Fruit fly (Drosophila melanogaster) whole organism, embryonic: ENCODE results near the gene Ssl2.

Source experiments
- CG10654 ChIP-seq: fragments of 200-800 bp; sonication (Bioruptor generic); optimal IDR thresholded peaks from 2 replicates; lab custom pipeline; 2016; ENCODE audit warnings: missing biosample characterization, missing genetic modification characterization
- CG11247 ChIP-seq: fragments of 200-800 bp; sonication (Bioruptor generic); IDR thresholded peaks from 2 replicates; pipeline ENCODE4 v1.3.6; 2022; ENCODE audit warnings: missing biosample characterization, missing genetic modification characterization
- CG11723 ChIP-seq: fragments of 200-800 bp; sonication (Bioruptor generic); optimal IDR thresholded peaks from 2 replicates; lab custom pipeline; 2017; ENCODE audit warnings: missing biosample characterization, mild to moderate bottlenecking, missing genetic modification characterization
- CG12104 ChIP-seq: fragments of 200-800 bp; sonication (Bioruptor generic); optimal IDR thresholded peaks from 3 replicates; lab custom pipeline; 2016; ENCODE audit warnings: missing biosample characterization, missing genetic modification characterization
- CG12236 ChIP-seq: fragments of 200-800 bp; sonication (Bioruptor generic); optimal IDR thresholded peaks from 2 replicates; lab custom pipeline; 2016; ENCODE audit warnings: missing biosample characterization, missing genetic modification characterization
- CG13775 ChIP-seq: fragments of 200-800 bp; sonication (Bioruptor generic); optimal IDR thresholded peaks from 3 replicates; lab custom pipeline; 2017; ENCODE audit warnings: missing biosample characterization, mild to moderate bottlenecking, missing genetic modification characterization
- CG14441 ChIP-seq: fragments of 200-800 bp; sonication (Bioruptor generic); IDR thresholded peaks from 2 replicates; pipeline ENCODE4 v1.3.6; 2022; ENCODE audit warnings: missing biosample characterization, missing genetic modification characterization
- CG14860 ChIP-seq: fragments of 200-800 bp; sonication (Bioruptor generic); IDR thresholded peaks from 3 replicates; pipeline ENCODE4 v1.3.6; 2022; ENCODE audit warnings: missing biosample characterization, missing genetic modification characterization; ENCODE audit not compliant: partially characterized antibody
- CG15514 ChIP-seq: fragments of 200-800 bp; sonication (Bioruptor generic); optimal IDR thresholded peaks from 3 replicates; lab custom pipeline; 2017; ENCODE audit warnings: missing biosample characterization, missing genetic modification characterization, mild to moderate bottlenecking, moderate library complexity, missing genetic modification reagents
- CG17359 ChIP-seq: fragments of 200-800 bp; sonication (Bioruptor generic); optimal IDR thresholded peaks from 3 replicates; lab custom pipeline; 2018; ENCODE audit warnings: missing biosample characterization, mild to moderate bottlenecking, missing genetic modification characterization, moderate library complexity
- CG17385 ChIP-seq: fragments of 200-800 bp; sonication (Bioruptor generic); optimal IDR thresholded peaks from 3 replicates; lab custom pipeline; 2018; ENCODE audit warnings: missing biosample characterization, mild to moderate bottlenecking, missing genetic modification characterization
- CG17612 ChIP-seq: fragments of 200-800 bp; sonication (Bioruptor generic); IDR thresholded peaks from 2 replicates; pipeline ENCODE4 v1.3.6; 2022; ENCODE audit warnings: missing biosample characterization, missing genetic modification characterization
- CG32767 ChIP-seq: fragments of 200-800 bp; sonication (Bioruptor generic); IDR thresholded peaks from 2 replicates; pipeline ENCODE4 v1.3.6; 2022; ENCODE audit warnings: missing biosample characterization, missing genetic modification characterization
- CG4617 ChIP-seq: fragments of 200-800 bp; sonication (Bioruptor generic); optimal IDR thresholded peaks from 3 replicates; lab custom pipeline; 2016; ENCODE audit warnings: missing biosample characterization, missing genetic modification characterization, borderline replicate concordance
- Deaf1 ChIP-seq: fragments of 200-800 bp; optimal IDR thresholded peaks from 3 replicates; lab custom pipeline; 2019; ENCODE audit warnings: missing biosample characterization, mild to moderate bottlenecking, missing genetic modification characterization, moderate library complexity
- Dip3 ChIP-seq: fragments of 200-800 bp; sonication (Bioruptor generic); optimal IDR thresholded peaks from 3 replicates; lab custom pipeline; 2016; ENCODE audit warnings: missing biosample characterization, missing genetic modification characterization
- Ets97D ChIP-seq: fragments of 200-800 bp; sonication (Bioruptor generic); optimal IDR thresholded peaks from 3 replicates; lab custom pipeline; 2016; ENCODE audit warnings: missing biosample characterization, missing genetic modification characterization
- Hr3 ChIP-seq: fragments of 200-800 bp; sonication (Bioruptor generic); optimal IDR thresholded peaks from 3 replicates; lab custom pipeline; 2016; ENCODE audit warnings: missing biosample characterization, missing genetic modification characterization
- MBD-R2 ChIP-seq: fragments of 200-800 bp; sonication (Bioruptor generic); IDR thresholded peaks from 2 replicates; pipeline ENCODE4 v1.3.6; 2022; ENCODE audit warnings: missing biosample characterization, missing genetic modification characterization
- NC2β ChIP-seq: fragments of 200-800 bp; sonication (Bioruptor generic); optimal IDR thresholded peaks from 2 replicates; lab custom pipeline; 2016; ENCODE audit warnings: missing biosample characterization, missing genetic modification characterization
- Oaz ChIP-seq: fragments of 200-800 bp; sonication (Bioruptor generic); IDR thresholded peaks from 2 replicates; pipeline ENCODE4 v1.3.6; 2022; ENCODE audit warnings: missing biosample characterization, missing genetic modification characterization
- Opbp ChIP-seq: fragments of 200-800 bp; sonication (Bioruptor generic); IDR thresholded peaks from 3 replicates; pipeline ENCODE4 v1.3.6; 2022; ENCODE audit warnings: missing biosample characterization, missing genetic modification characterization; ENCODE audit not compliant: partially characterized antibody
- Ptx1 ChIP-seq: fragments of 200-800 bp; sonication (Bioruptor generic); IDR thresholded peaks from 2 replicates; pipeline ENCODE4 v1.3.6; 2022; ENCODE audit warnings: missing biosample characterization, missing genetic modification characterization
- ab ChIP-seq: fragments of 200-800 bp; sonication (Bioruptor generic); optimal IDR thresholded peaks from 2 replicates; lab custom pipeline; 2016; ENCODE audit warnings: missing biosample characterization, missing genetic modification characterization
- al ChIP-seq: fragments of 200-800 bp; sonication (Bioruptor generic); IDR thresholded peaks from 2 replicates; pipeline ENCODE4 v1.3.6; 2022; ENCODE audit warnings: missing biosample characterization, missing genetic modification characterization
- bowl ChIP-seq: fragments of 200-800 bp; sonication (Bioruptor generic); IDR thresholded peaks from 2 replicates; pipeline ENCODE4 v1.3.6; 2022; ENCODE audit warnings: missing biosample characterization, missing genetic modification characterization
- caup ChIP-seq: fragments of 200-800 bp; sonication (Bioruptor generic); optimal IDR thresholded peaks from 3 replicates; lab custom pipeline; 2017; ENCODE audit warnings: missing biosample characterization, mild to moderate bottlenecking, missing genetic modification characterization, moderate library complexity; ENCODE audit not compliant: severe bottlenecking
- chif ChIP-seq, 2 experiments: fragments of 200-800 bp; sonication (Bioruptor generic); optimal IDR thresholded peaks; 3 replicates each; lab custom pipeline; 2016; ENCODE audit warnings: missing biosample characterization in 2 of 2, missing genetic modification characterization in 2 of 2
- chinmo ChIP-seq: fragments of 200-800 bp; sonication (Bioruptor generic); IDR thresholded peaks from 4 replicates; pipeline ENCODE4 v1.3.6; 2022; ENCODE audit warnings: missing biosample characterization, missing genetic modification characterization; ENCODE audit not compliant: partially characterized antibody
- dan ChIP-seq: fragments of 200-800 bp; sonication (Bioruptor generic); IDR thresholded peaks from 2 replicates; pipeline ENCODE4 v1.3.6; 2022; ENCODE audit warnings: missing biosample characterization, missing genetic modification characterization
- dm ChIP-seq: fragments of 200-800 bp; sonication (Bioruptor generic); optimal IDR thresholded peaks from 3 replicates; lab custom pipeline; 2016; ENCODE audit warnings: missing biosample characterization, missing genetic modification characterization
- dmrt11E ChIP-seq: fragments of 200-800 bp; sonication (Bioruptor generic); optimal IDR thresholded peaks from 3 replicates; lab custom pipeline; 2018; ENCODE audit warnings: missing biosample characterization, mild to moderate bottlenecking, missing genetic modification characterization, moderate library complexity
- emc ChIP-seq: fragments of 200-800 bp; sonication (Bioruptor generic); optimal IDR thresholded peaks from 2 replicates; lab custom pipeline; 2016; ENCODE audit warnings: missing biosample characterization, missing genetic modification characterization
- exex ChIP-seq: fragments of 200-800 bp; sonication (Bioruptor generic); optimal IDR thresholded peaks from 4 replicates; lab custom pipeline; 2018; ENCODE audit warnings: missing biosample characterization, mild to moderate bottlenecking, missing genetic modification characterization, moderate library complexity
- eyg ChIP-seq: fragments of 200-800 bp; sonication (Bioruptor generic); optimal IDR thresholded peaks from 3 replicates; lab custom pipeline; 2016; ENCODE audit warnings: missing biosample characterization, missing genetic modification characterization
- gro ChIP-seq: fragments of 200-800 bp; sonication (Bioruptor generic); optimal IDR thresholded peaks from 2 replicates; lab custom pipeline; 2016; ENCODE audit warnings: missing biosample characterization, missing genetic modification characterization
- jing ChIP-seq: fragments of 200-800 bp; sonication (Bioruptor generic); optimal IDR thresholded peaks from 2 replicates; lab custom pipeline; 2018; ENCODE audit warnings: missing biosample characterization, mild to moderate bottlenecking, missing genetic modification characterization
- phol ChIP-seq: fragments of 200-800 bp; sonication (Bioruptor generic); optimal IDR thresholded peaks from 3 replicates; lab custom pipeline; 2018; ENCODE audit warnings: missing biosample characterization, mild to moderate bottlenecking, missing genetic modification characterization, moderate library complexity
- repo ChIP-seq: fragments of 200-800 bp; sonication (Bioruptor generic); optimal IDR thresholded peaks from 2 replicates; lab custom pipeline; 2016; ENCODE audit warnings: missing biosample characterization, missing genetic modification characterization
- sisA ChIP-seq: fragments of 200-800 bp; sonication (Bioruptor generic); IDR thresholded peaks from 2 replicates; pipeline ENCODE4 v1.3.6; 2022; ENCODE audit warnings: missing biosample characterization, missing genetic modification characterization
- slbo ChIP-seq: fragments of 200-800 bp; sonication (Bioruptor generic); IDR thresholded peaks from 2 replicates; pipeline ENCODE4 v1.3.6; 2022; ENCODE audit warnings: missing biosample characterization, missing genetic modification characterization
- slp2 ChIP-seq: fragments of 200-800 bp; sonication (Bioruptor generic); optimal IDR thresholded peaks from 2 replicates; lab custom pipeline; 2016; ENCODE audit warnings: missing biosample characterization, missing genetic modification characterization
- ssp ChIP-seq: fragments of 200-800 bp; sonication (Bioruptor generic); IDR thresholded peaks from 2 replicates; pipeline ENCODE4 v1.3.6; 2022; ENCODE audit warnings: missing biosample characterization, missing genetic modification characterization
- trh ChIP-seq: fragments of 200-800 bp; sonication (Bioruptor generic); optimal IDR thresholded peaks from 2 replicates; lab custom pipeline; 2016; ENCODE audit warnings: missing biosample characterization, missing genetic modification characterization
- vfl ChIP-seq: fragments of 200-800 bp; sonication (Bioruptor generic); optimal IDR thresholded peaks from 2 replicates; lab custom pipeline; 2016; ENCODE audit warnings: missing biosample characterization, missing genetic modification characterization
- zfh1 ChIP-seq: fragments of 200-800 bp; sonication (Bioruptor generic); IDR thresholded peaks from 3 replicates; pipeline ENCODE4 v1.3.6; 2022; ENCODE audit warnings: missing biosample characterization, missing genetic modification characterization

Ssl2 gene

dm6 chr3R:29040526-29041195 is 8.2 kb upstream of the Ssl2 start (continued):
- no peak for TF ChIP-seq CG11723

dm6 chr3R:29039704-29040430 is 7.4 kb upstream of the Ssl2 start:
- no peak for TF ChIP-seq CG12236 (GFP tag; lab: Kevin White, UChicago)
- TF ChIP-seq eyg (GFP tag; lab: Kevin White, UChicago), result no peak
- TF ChIP-seq phol (tag; lab: Kevin White, UChicago), result peak; percentile 17
- peak; percentile 43 for TF ChIP-seq vfl (GFP tag; lab: Kevin White, UChicago)
- peak; percentile 18 for TF ChIP-seq slp2 (GFP tag; lab: Kevin White, UChicago)
- TF ChIP-seq CG15514, result peak; percentile 56
- no peak for TF ChIP-seq bowl
- peak; percentile 18 for TF ChIP-seq caup (GFP tag; lab: Kevin White, UChicago)
- peak; percentile 39 for TF ChIP-seq CG17385 (GFP tag; lab: Kevin White, UChicago)
- TF ChIP-seq dm (GFP tag; lab: Kevin White, UChicago), result peak; percentile 47
- TF ChIP-seq dan (GFP tag; lab: Robert Waterston, UW), result no peak
- peak; percentile 61 for TF ChIP-seq Dip3 (GFP tag; lab: Kevin White, UChicago)
- TF ChIP-seq Deaf1 (tag; lab: Kevin White, UChicago), result no peak
- TF ChIP-seq CG17612 (GFP tag; lab: Robert Waterston, UW), result no peak
- TF ChIP-seq NC2β (GFP tag; lab: Kevin White, UChicago), result peak; percentile 24
- TF ChIP-seq CG14860 (GFP tag; lab: Robert Waterston, UW), result no peak
- peak; percentile 42 for TF ChIP-seq CG10654 (GFP tag; lab: Kevin White, UChicago)
- peak; percentile 11 for TF ChIP-seq repo (GFP tag; lab: Kevin White, UChicago)
- peak; percentile 80 for TF ChIP-seq Ets97D (GFP tag; lab: Kevin White, UChicago)
- TF ChIP-seq CG12104 (GFP tag; lab: Kevin White, UChicago), result no peak
- TF ChIP-seq CG17359 (tag; lab: Kevin White, UChicago), result peak; percentile 44
- TF ChIP-seq CG13775 (GFP tag; lab: Kevin White, UChicago), result peak; percentile 24
- peak; percentile 17 for TF ChIP-seq dmrt11E (tag; lab: Kevin White, UChicago)
- peak; percentile 17 for TF ChIP-seq exex (tag; lab: Kevin White, UChicago)
- TF ChIP-seq MBD-R2 (GFP tag; lab: Robert Waterston, UW), result peak; percentile 36
- TF ChIP-seq Opbp (GFP tag; lab: Robert Waterston, UW), result 0 out of 3 replicates have a peak, but pooled peaks have one; percentile 31
- TF ChIP-seq gro (GFP tag; lab: Kevin White, UChicago), result peak; percentile 15
- no peak for TF ChIP-seq Hr3 (GFP tag; lab: Kevin White, UChicago)
- peak; percentile 18; the same call in 1 of the 2 replicates for TF ChIP-seq CG32767 (GFP tag; lab: Robert Waterston, UW)
- TF ChIP-seq ssp (GFP tag; lab: Robert Waterston, UW), result no peak
- no peak for TF ChIP-seq emc (GFP tag; lab: Kevin White, UChicago)
- TF ChIP-seq trh (GFP tag; lab: Kevin White, UChicago), result no peak
- no peak for TF ChIP-seq CG11247
- 0 out of 2 replicates have a peak, but pooled peaks have one; percentile 12 for TF ChIP-seq CG14441 (GFP tag; lab: Robert Waterston, UW)
- TF ChIP-seq jing (GFP tag; lab: Kevin White, UChicago), result no peak
- TF ChIP-seq CG4617 (GFP tag; lab: Kevin White, UChicago), result peak; percentile 41
- 0 out of 3 replicates have a peak, but pooled peaks have one; percentile 50 for TF ChIP-seq zfh1
- peak; percentile 26 for TF ChIP-seq ab (GFP tag; lab: Kevin White, UChicago)
- no peak for TF ChIP-seq sisA (GFP tag; lab: Robert Waterston, UW)
- TF ChIP-seq Ptx1 (GFP tag; lab: Robert Waterston, UW), result 0 out of 2 replicates have a peak, but pooled peaks have one; percentile 7
- peak in 1 of 2 experiments; percentile 25 for TF ChIP-seq chif (GFP tag; optimal IDR thresholded peaks at IDR 0.05; lab: Kevin White, UChicago)
- no peak for TF ChIP-seq Oaz (GFP tag; lab: Robert Waterston, UW)
- TF ChIP-seq slbo (GFP tag; lab: Robert Waterston, UW), result peak; percentile 43
- peak; percentile 27; the same call in 1 of the 2 replicates for TF ChIP-seq al (GFP tag; lab: Robert Waterston, UW)
- 0 out of 4 replicates have a peak, but pooled peaks have one; percentile 40 for TF ChIP-seq chinmo (GFP tag; lab: Robert Waterston, UW)
